Fruit fly (Drosophila melanogaster) whole organism, embryonic: ENCODE results near the gene CG32073.

Source experiments
- CG1024 ChIP-seq: fragments of 200-800 bp; sonication (Bioruptor generic); IDR thresholded peaks from 2 replicates; pipeline ENCODE4 v1.3.6; 2022; ENCODE audit warnings: missing biosample characterization, missing genetic modification characterization
- CG10267 ChIP-seq: fragments of 200-800 bp; sonication (Bioruptor generic); optimal IDR thresholded peaks from 2 replicates; lab custom pipeline; 2018; ENCODE audit warnings: missing biosample characterization, mild to moderate bottlenecking, missing genetic modification characterization, moderate library complexity
- CG11398 ChIP-seq: fragments of 200-800 bp; sonication (Bioruptor generic); optimal IDR thresholded peaks from 2 replicates; lab custom pipeline; 2016; ENCODE audit warnings: missing biosample characterization, missing genetic modification characterization
- CG11456 ChIP-seq: fragments of 200-800 bp; sonication (Bioruptor generic); IDR thresholded peaks from 3 replicates; pipeline ENCODE4 v1.3.6; 2022; ENCODE audit warnings: missing biosample characterization, missing genetic modification characterization
- CG12236 ChIP-seq: fragments of 200-800 bp; sonication (Bioruptor generic); optimal IDR thresholded peaks from 2 replicates; lab custom pipeline; 2016; ENCODE audit warnings: missing biosample characterization, missing genetic modification characterization
- CG14441 ChIP-seq: fragments of 200-800 bp; sonication (Bioruptor generic); IDR thresholded peaks from 2 replicates; pipeline ENCODE4 v1.3.6; 2022; ENCODE audit warnings: missing biosample characterization, missing genetic modification characterization
- CG14710 ChIP-seq: fragments of 200-800 bp; sonication (Bioruptor generic); optimal IDR thresholded peaks from 3 replicates; lab custom pipeline; 2019; ENCODE audit warnings: missing biosample characterization, mild to moderate bottlenecking, missing genetic modification characterization, moderate library complexity
- CG15696 ChIP-seq: fragments of 200-800 bp; sonication (Bioruptor generic); optimal IDR thresholded peaks from 2 replicates; lab custom pipeline; 2019; ENCODE audit warnings: missing biosample characterization, mild to moderate bottlenecking, missing genetic modification characterization, moderate library complexity
- CG16815 ChIP-seq: fragments of 200-800 bp; sonication (Bioruptor generic); optimal IDR thresholded peaks from 3 replicates; lab custom pipeline; 2017; ENCODE audit warnings: missing biosample characterization, mild to moderate bottlenecking, missing genetic modification characterization
- CG17186 ChIP-seq: fragments of 200-800 bp; sonication (Bioruptor generic); optimal IDR thresholded peaks from 3 replicates; lab custom pipeline; 2017; ENCODE audit warnings: missing biosample characterization, missing genetic modification reagents, missing genetic modification characterization
- CG17829 ChIP-seq: fragments of 200-800 bp; optimal IDR thresholded peaks from 2 replicates; lab custom pipeline; 2019; ENCODE audit warnings: missing biosample characterization, mild to moderate bottlenecking, missing genetic modification characterization, moderate library complexity
- CG1792 ChIP-seq: fragments of 200-800 bp; sonication (Bioruptor generic); optimal IDR thresholded peaks from 2 replicates; lab custom pipeline; 2016; ENCODE audit warnings: missing biosample characterization, missing genetic modification characterization
- CG18599 ChIP-seq: fragments of 200-800 bp; sonication (Bioruptor generic); optimal IDR thresholded peaks from 3 replicates; lab custom pipeline; 2017; ENCODE audit warnings: missing biosample characterization, missing genetic modification characterization, mild to moderate bottlenecking, moderate library complexity, missing genetic modification reagents
- CG2116 ChIP-seq: fragments of 200-800 bp; sonication (Bioruptor generic); optimal IDR thresholded peaks from 3 replicates; lab custom pipeline; 2018; ENCODE audit warnings: missing biosample characterization, mild to moderate bottlenecking, missing genetic modification characterization
- CG30020 ChIP-seq: fragments of 200-800 bp; optimal IDR thresholded peaks from 2 replicates; lab custom pipeline; 2019; ENCODE audit warnings: missing biosample characterization, mild to moderate bottlenecking, missing genetic modification characterization, moderate library complexity
- CG30431 ChIP-seq: fragments of 200-800 bp; sonication (Bioruptor generic); optimal IDR thresholded peaks from 2 replicates; lab custom pipeline; 2017; ENCODE audit warnings: missing biosample characterization, missing genetic modification characterization
- CG31441 ChIP-seq: fragments of 200-800 bp; sonication (Bioruptor generic); IDR thresholded peaks from 2 replicates; pipeline ENCODE4 v1.3.6; 2022; ENCODE audit warnings: missing biosample characterization, missing genetic modification characterization
- CG34422 ChIP-seq: fragments of 200-800 bp; sonication (Bioruptor generic); IDR thresholded peaks from 3 replicates; pipeline ENCODE4 v1.3.6; 2022; ENCODE audit warnings: missing biosample characterization, missing genetic modification characterization
- CG3838 ChIP-seq: fragments of 200-800 bp; sonication (Bioruptor generic); optimal IDR thresholded peaks from 3 replicates; lab custom pipeline; 2016; ENCODE audit warnings: missing biosample characterization, missing genetic modification characterization
- CG4707 ChIP-seq: fragments of 200-800 bp; sonication (Bioruptor generic); optimal IDR thresholded peaks from 2 replicates; lab custom pipeline; 2018; ENCODE audit warnings: missing biosample characterization, mild to moderate bottlenecking, missing genetic modification characterization, moderate library complexity
- CG7745 ChIP-seq: fragments of 200-800 bp; sonication (Bioruptor generic); optimal IDR thresholded peaks from 2 replicates; lab custom pipeline; 2018; ENCODE audit warnings: missing biosample characterization, mild to moderate bottlenecking, missing genetic modification characterization, moderate library complexity
- CG8359 ChIP-seq: fragments of 200-800 bp; sonication (Bioruptor generic); optimal IDR thresholded peaks from 2 replicates; lab custom pipeline; 2017; ENCODE audit warnings: missing biosample characterization, mild to moderate bottlenecking, missing genetic modification characterization, borderline replicate concordance
- CG9727 ChIP-seq: fragments of 200-800 bp; sonication (Bioruptor generic); optimal IDR thresholded peaks from 3 replicates; lab custom pipeline; 2017; ENCODE audit warnings: missing biosample characterization, mild to moderate bottlenecking, missing genetic modification characterization
- CG9876 ChIP-seq: fragments of 200-800 bp; sonication (Bioruptor generic); optimal IDR thresholded peaks from 2 replicates; lab custom pipeline; 2016; ENCODE audit warnings: missing biosample characterization, missing genetic modification characterization
- CrebB ChIP-seq: fragments of 200-800 bp; sonication (Bioruptor generic); optimal IDR thresholded peaks from 3 replicates; lab custom pipeline; 2018; ENCODE audit warnings: missing biosample characterization, mild to moderate bottlenecking, missing genetic modification characterization
- Dfd ChIP-seq, 2 experiments: fragments of >200 bp; optimal IDR thresholded peaks; 2 replicates each; lab custom pipeline; 2017; ENCODE audit warnings: missing biosample characterization in 2 of 2, missing genetic modification characterization in 2 of 2
- ERR ChIP-seq: fragments of 200-800 bp; sonication (Bioruptor generic); optimal IDR thresholded peaks from 2 replicates; lab custom pipeline; 2016; ENCODE audit warnings: missing biosample characterization, missing genetic modification characterization
- HmgZ ChIP-seq: fragments of 200-800 bp; sonication (Bioruptor generic); optimal IDR thresholded peaks from 2 replicates; lab custom pipeline; 2018; ENCODE audit warnings: missing biosample characterization, mild to moderate bottlenecking, missing genetic modification characterization
- Nf-YA ChIP-seq: fragments of 200-800 bp; sonication (Bioruptor generic); IDR thresholded peaks from 2 replicates; pipeline ENCODE4 v1.3.6; 2022; ENCODE audit warnings: missing biosample characterization, missing genetic modification characterization
- ap ChIP-seq: fragments of 200-800 bp; sonication (Bioruptor generic); IDR thresholded peaks from 2 replicates; pipeline ENCODE4 v1.3.6; 2022; ENCODE audit warnings: missing biosample characterization, missing genetic modification characterization
- ase ChIP-seq: fragments of 200-800 bp; sonication (Bioruptor generic); IDR thresholded peaks from 3 replicates; pipeline ENCODE4 v1.3.6; 2022; ENCODE audit warnings: missing biosample characterization, missing genetic modification characterization
- bigmax ChIP-seq: fragments of 200-800 bp; sonication (Bioruptor generic); optimal IDR thresholded peaks from 2 replicates; lab custom pipeline; 2018; ENCODE audit warnings: missing biosample characterization, mild to moderate bottlenecking, missing genetic modification characterization
- chn ChIP-seq: fragments of 200-800 bp; sonication (Bioruptor generic); optimal IDR thresholded peaks from 2 replicates; lab custom pipeline; 2016; ENCODE audit warnings: missing biosample characterization, missing genetic modification characterization
- fd96Cb ChIP-seq: fragments of 200-800 bp; sonication (Bioruptor generic); optimal IDR thresholded peaks from 2 replicates; lab custom pipeline; 2018; ENCODE audit warnings: missing biosample characterization, mild to moderate bottlenecking, missing genetic modification characterization, moderate library complexity
- fu2 ChIP-seq: fragments of 200-800 bp; sonication (Bioruptor generic); optimal IDR thresholded peaks from 2 replicates; lab custom pipeline; 2016; ENCODE audit warnings: missing biosample characterization, missing genetic modification characterization
- hbn ChIP-seq: fragments of 200-800 bp; sonication (Bioruptor generic); IDR thresholded peaks from 2 replicates; pipeline ENCODE4 v1.3.6; 2022; ENCODE audit warnings: missing biosample characterization, missing genetic modification characterization; ENCODE audit not compliant: partially characterized antibody
- ind ChIP-seq: fragments of 200-800 bp; sonication (Bioruptor generic); optimal IDR thresholded peaks from 3 replicates; lab custom pipeline; 2016; ENCODE audit warnings: missing biosample characterization, missing genetic modification characterization
- kni ChIP-seq: fragments of 200-800 bp; sonication (Bioruptor generic); optimal IDR thresholded peaks from 3 replicates; lab custom pipeline; 2017; ENCODE audit warnings: mild to moderate bottlenecking, missing biosample characterization, missing genetic modification reagents, missing genetic modification characterization
- lilli ChIP-seq: fragments of 200-800 bp; sonication (Bioruptor generic); optimal IDR thresholded peaks from 3 replicates; lab custom pipeline; 2016; ENCODE audit warnings: missing biosample characterization, missing genetic modification characterization
- nerfin-2 ChIP-seq: fragments of 200-800 bp; sonication (Bioruptor generic); IDR thresholded peaks from 2 replicates; pipeline ENCODE4 v1.3.6; 2022; ENCODE audit warnings: missing biosample characterization, missing genetic modification characterization; ENCODE audit not compliant: partially characterized antibody
- onecut ChIP-seq: fragments of 200-800 bp; sonication (Bioruptor generic); IDR thresholded peaks from 2 replicates; pipeline ENCODE4 v1.3.6; 2022; ENCODE audit warnings: missing biosample characterization, missing genetic modification characterization
- p53 ChIP-seq: fragments of 200-800 bp; sonication (Bioruptor generic); optimal IDR thresholded peaks from 2 replicates; lab custom pipeline; 2016; ENCODE audit warnings: missing biosample characterization, missing genetic modification characterization
- pho ChIP-seq: fragments of 200-800 bp; sonication (Bioruptor generic); optimal IDR thresholded peaks from 2 replicates; lab custom pipeline; 2016; ENCODE audit warnings: missing biosample characterization, missing genetic modification characterization
- prd ChIP-seq, 3 experiments: fragments of >200 bp in 2 of 3; fragments of 200-800 bp in 1 of 3; sonication (Bioruptor generic) in 1 of 3; optimal IDR thresholded peaks in 2 of 3; IDR thresholded peaks in 1 of 3; 2 replicates in 2 of 3; 3 replicates in 1 of 3; pipeline versions ENCODE4 v1.3.6 to Lab custom; 2017 to 2022; ENCODE audit warnings: missing biosample characterization in 1 of 3, missing genetic modification characterization in 1 of 3
- row ChIP-seq: fragments of 200-800 bp; sonication (Bioruptor generic); IDR thresholded peaks from 3 replicates; pipeline ENCODE4 v1.3.6; 2022; ENCODE audit warnings: missing biosample characterization, missing genetic modification characterization
- run ChIP-seq: fragments of 200-800 bp; sonication (Bioruptor generic); optimal IDR thresholded peaks from 3 replicates; lab custom pipeline; 2018; ENCODE audit warnings: missing biosample characterization, mild to moderate bottlenecking, missing genetic modification characterization
- sd ChIP-seq: fragments of 200-800 bp; sonication (Bioruptor generic); optimal IDR thresholded peaks from 3 replicates; lab custom pipeline; 2018; ENCODE audit warnings: missing biosample characterization, mild to moderate bottlenecking, missing genetic modification characterization, moderate library complexity
- slp2 ChIP-seq: fragments of 200-800 bp; sonication (Bioruptor generic); optimal IDR thresholded peaks from 2 replicates; lab custom pipeline; 2016; ENCODE audit warnings: missing biosample characterization, missing genetic modification characterization
- ssp ChIP-seq: fragments of 200-800 bp; sonication (Bioruptor generic); IDR thresholded peaks from 2 replicates; pipeline ENCODE4 v1.3.6; 2022; ENCODE audit warnings: missing biosample characterization, missing genetic modification characterization
- tx ChIP-seq: fragments of 200-800 bp; sonication (Bioruptor generic); optimal IDR thresholded peaks from 2 replicates; lab custom pipeline; 2016; ENCODE audit warnings: missing biosample characterization, missing genetic modification characterization
- unpg ChIP-seq: fragments of 200-800 bp; sonication (Bioruptor generic); optimal IDR thresholded peaks from 3 replicates; lab custom pipeline; 2018; ENCODE audit warnings: missing biosample characterization, mild to moderate bottlenecking, missing genetic modification characterization, moderate library complexity

Gene CG32073

dm6 chr3L:11120419-11120958 lies 13.1 kb upstream of the CG32073 start, which contains the start of the genes FoxK and mRpL2 (continued):
- TF ChIP-seq ERR (GFP tag; lab: Kevin White, UChicago): peak; percentile 4
- no peak for TF ChIP-seq CG7745 (tag; lab: Kevin White, UChicago)
- TF ChIP-seq Dfd (GFP tag; optimal IDR thresholded peaks at IDR 0.05; lab: Kevin White, UChicago): no peak
- no peak for TF ChIP-seq CG16815 (GFP tag; lab: Kevin White, UChicago)
- TF ChIP-seq kni (GFP tag; lab: Kevin White, UChicago): no peak
- TF ChIP-seq CG11398: no peak
- TF ChIP-seq CG3838 (GFP tag; lab: Kevin White, UChicago): no peak
- peak; percentile 39 for TF ChIP-seq CG10267 (tag; lab: Kevin White, UChicago)
- no peak for TF ChIP-seq CG15696 (tag; lab: Kevin White, UChicago)
- no peak for TF ChIP-seq ssp (GFP tag; lab: Robert Waterston, UW)
- TF ChIP-seq CG2116 (GFP tag; lab: Kevin White, UChicago): peak; percentile 35
- no peak for TF ChIP-seq CG9727 (GFP tag; lab: Kevin White, UChicago)
- peak; percentile 80 for TF ChIP-seq CG8359 (GFP tag; lab: Kevin White, UChicago)
- no peak for TF ChIP-seq CG12236 (GFP tag; lab: Kevin White, UChicago)
- no peak for TF ChIP-seq hbn (GFP tag; lab: Robert Waterston, UW)
- no peak for TF ChIP-seq CG18599 (GFP tag; lab: Kevin White, UChicago)
- no peak for TF ChIP-seq pho (GFP tag; lab: Kevin White, UChicago)
- TF ChIP-seq sd: no peak
- peak; percentile 29 for TF ChIP-seq CG30020 (tag; lab: Kevin White, UChicago)
- peak; percentile 39 for TF ChIP-seq CG14710
- peak; percentile 20; the same call in 1 of the 3 replicates for TF ChIP-seq row
- TF ChIP-seq ind: no peak
- peak; percentile 25 for TF ChIP-seq CG17829
- no peak for TF ChIP-seq CG9876 (GFP tag; lab: Kevin White, UChicago)
- TF ChIP-seq prd (optimal IDR thresholded peaks at IDR 0.05; lab: Kevin White, UChicago): no peak
- TF ChIP-seq prd (GFP tag; IDR thresholded peaks at IDR 0.05; lab: Robert Waterston, UW): no peak
- TF ChIP-seq tx (GFP tag; lab: Kevin White, UChicago): no peak
- no peak for TF ChIP-seq chn (GFP tag; lab: Kevin White, UChicago)
- TF ChIP-seq ase: no peak
- TF ChIP-seq Nf-YA (GFP tag; lab: Robert Waterston, UW): no peak
- no peak for TF ChIP-seq CG31441 (GFP tag; lab: Robert Waterston, UW)
- no peak for TF ChIP-seq CG1024
- TF ChIP-seq CG30431: no peak
- TF ChIP-seq CG34422 (GFP tag; lab: Robert Waterston, UW): peak; percentile 74; the same call in 2 of the 3 replicates
- TF ChIP-seq unpg (GFP tag; lab: Kevin White, UChicago): no peak
- TF ChIP-seq CG17186 (GFP tag; lab: Kevin White, UChicago): peak; percentile 53
- TF ChIP-seq lilli: no peak
- no peak for TF ChIP-seq p53
- TF ChIP-seq CG14441 (GFP tag; lab: Robert Waterston, UW): no peak
- no peak for TF ChIP-seq slp2
- TF ChIP-seq ap (GFP tag; lab: Robert Waterston, UW): no peak
- TF ChIP-seq CG1792 (GFP tag; lab: Kevin White, UChicago): no peak
- peak; percentile 19 for TF ChIP-seq run (tag; lab: Kevin White, UChicago)
- TF ChIP-seq CrebB (tag; lab: Kevin White, UChicago): no peak
- TF ChIP-seq bigmax (GFP tag; lab: Kevin White, UChicago): no peak
- TF ChIP-seq fd96Cb (tag; lab: Kevin White, UChicago): no peak
- no peak for TF ChIP-seq CG11456 (GFP tag; lab: Robert Waterston, UW)
- no peak for TF ChIP-seq fu2
- peak; percentile 25; the same call in 1 of the 2 replicates for TF ChIP-seq onecut (GFP tag; lab: Robert Waterston, UW)
- peak; percentile 54 for TF ChIP-seq HmgZ (tag; lab: Kevin White, UChicago)
- TF ChIP-seq nerfin-2: no peak
- no peak for TF ChIP-seq CG4707 (GFP tag; lab: Kevin White, UChicago)
